Fruit fly (Drosophila melanogaster) Kc167 (cell line): ENCODE measurements around the gene PRL-1.

Experiments
- Myc ChIP-seq: fragments of >200 bp; optimal IDR thresholded peaks from 2 replicates; lab custom pipeline; 2017; ENCODE audit warnings: missing external identifiers
- Sin3A ChIP-seq: fragments of >200 bp; optimal IDR thresholded peaks from 2 replicates; lab custom pipeline; 2018; ENCODE audit warnings: missing external identifiers
- h ChIP-seq: fragments of >200 bp; optimal IDR thresholded peaks from 3 replicates; lab custom pipeline; 2018; ENCODE audit warnings: missing external identifiers
- insv ChIP-seq: fragments of >200 bp; optimal IDR thresholded peaks from 3 replicates; lab custom pipeline; 2018; ENCODE audit warnings: missing external identifiers
- psq ChIP-seq: fragments of >200 bp; optimal IDR thresholded peaks from 2 replicates; lab custom pipeline; 2017; ENCODE audit warnings: missing external identifiers

DNA sequence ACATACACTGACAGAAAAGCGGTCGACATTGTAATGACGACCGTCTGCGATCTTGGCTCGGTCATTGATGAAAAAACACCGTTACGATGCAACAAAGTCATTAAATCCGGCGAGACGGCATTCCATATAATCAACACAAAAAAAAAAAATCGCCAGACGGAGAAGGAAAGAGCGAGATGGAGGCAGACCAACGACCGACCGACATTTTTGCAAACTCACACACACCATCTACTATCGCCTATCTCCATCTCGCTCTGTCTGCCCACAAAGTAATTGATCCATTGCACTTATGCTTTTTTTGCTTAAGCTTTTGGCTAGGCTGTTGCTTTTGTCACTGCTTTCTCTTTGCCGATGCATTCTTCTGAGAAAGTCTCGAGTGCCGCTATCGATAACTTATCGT lies 16.7 kb upstream of the PRL-1 start:
- no peak for TF ChIP-seq psq (lab: Kevin White, UChicago)
- TF ChIP-seq h = no peak
- no peak for TF ChIP-seq Sin3A (lab: Kevin White, UChicago)
- no peak for TF ChIP-seq insv (lab: Kevin White, UChicago)
- TF ChIP-seq Myc (lab: Kevin White, UChicago) = no peak
